Worm (Caenorhabditis elegans): Measurements from ENCODE around the gene chil-2.

DNA sequence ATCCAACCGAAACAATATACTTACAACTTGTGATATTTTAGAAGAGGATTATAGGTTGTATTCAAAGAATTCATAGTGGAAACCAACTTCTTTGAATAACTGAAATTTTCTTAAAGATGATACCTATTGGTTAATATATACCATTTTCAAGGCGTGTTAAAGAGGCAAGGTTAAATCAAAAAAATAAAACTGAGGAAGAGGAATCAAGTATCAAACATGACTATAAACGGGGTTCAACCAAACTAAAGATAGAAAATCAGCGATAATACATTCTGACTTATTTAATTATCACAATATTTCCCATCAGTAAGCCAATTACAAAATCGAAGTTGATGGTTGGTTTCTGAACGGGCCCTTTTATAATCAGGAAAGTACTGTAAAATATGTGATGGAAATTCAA is 13.0 kb downstream of the chil-2 start, which contains the start of gene chil-3:
- TF ChIP-seq unc-42 (tag; optimal IDR thresholded peaks at IDR 0.05) (no peak), zip-5 (tag; optimal IDR thresholded peaks at IDR 0.05) (no peak), hlh-13 (GFP tag; optimal IDR thresholded peaks at IDR 0.05) (no peak), elt-2 (tag; optimal IDR thresholded peaks at IDR 0.05) (no peak), ceh-18 (tag; optimal IDR thresholded peaks at IDR 0.05) (no peak), pha-4 (tag; optimal IDR thresholded peaks at IDR 0.05) (no peak), dve-1 (tag; optimal IDR thresholded peaks at IDR 0.05) (no peak), F13H6.1 (tag; optimal IDR thresholded peaks at IDR 0.05) (no peak), ama-1 (optimal IDR thresholded peaks at IDR 0.05) (no peak)

All from whole organism, late embryonic.